Worm (Caenorhabditis elegans) whole organism, L3 larva: ENCODE results near the gene F39E9.6.

Source experiments
- fos-1 ChIP-seq: fragments of 150-350 bp; optimal IDR thresholded peaks from 2 replicates; lab custom pipeline; 2014; ENCODE audit warnings: missing biosample characterization, missing genetic modification characterization
- nhr-25 ChIP-seq: sonication (generic microtip); optimal IDR thresholded peaks from 2 replicates; lab custom pipeline; 2017; ENCODE audit warnings: missing biosample characterization, missing genetic modification characterization

DNA sequence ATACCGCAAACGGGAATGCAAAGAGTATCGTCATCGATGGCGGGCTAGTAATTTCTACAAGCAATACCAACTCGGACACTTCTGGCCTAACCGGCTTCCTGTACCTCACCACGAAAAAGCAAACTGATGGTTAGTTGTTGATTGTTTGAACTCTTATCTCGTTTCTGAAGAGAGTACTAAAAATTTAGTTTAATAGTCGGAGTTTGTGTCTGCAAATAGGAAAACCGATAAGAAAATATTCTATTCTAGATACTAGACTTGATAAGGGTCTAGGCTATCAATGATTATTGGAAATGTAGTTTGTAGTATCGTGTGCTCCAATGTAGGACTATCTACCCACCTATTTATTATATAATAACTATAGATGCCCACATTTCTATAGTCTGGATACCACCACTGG, 5.5 kb upstream of the F39E9.6 start:
- TF ChIP-seq fos-1 (tag; lab: Kevin White, UChicago) (no peak), nhr-25 (tag; lab: Kevin White, UChicago) (no peak)
